Worm (Caenorhabditis elegans) whole organism, young adult: Measurements from ENCODE around the gene C06A8.8.

Experiments
- B0019.2 ChIP-seq: fragments of 200-800 bp; sonication (Bioruptor generic); conservative IDR thresholded peaks from 2 replicates; pipeline ENCODE4 v1.3.6; 2022; ENCODE audit warnings: missing genetic modification reagents, missing genetic modification characterization, missing compliant biosample characterization
- B0336.3 ChIP-seq: fragments of 200-800 bp; sonication (Bioruptor generic); IDR thresholded peaks from 2 replicates; pipeline ENCODE4 v1.3.6; 2022; ENCODE audit warnings: missing genetic modification characterization, missing compliant biosample characterization
- C06A6.2 ChIP-seq: fragments of 200-800 bp; sonication (Bioruptor generic); conservative IDR thresholded peaks from 2 replicates; pipeline ENCODE4 v1.3.6; 2022; ENCODE audit warnings: missing genetic modification characterization, missing compliant biosample characterization
- D2030.7 ChIP-seq: fragments of 200-800 bp; sonication (Bioruptor generic); IDR thresholded peaks from 2 replicates; pipeline ENCODE4 v1.3.6; 2022; ENCODE audit warnings: missing genetic modification reagents, missing genetic modification characterization, missing compliant biosample characterization
- F23B12.7 ChIP-seq: sonication (generic microtip); optimal IDR thresholded peaks from 2 replicates; lab custom pipeline; 2017; ENCODE audit warnings: missing genetic modification characterization, mild to moderate bottlenecking, missing compliant biosample characterization, antibody characterized with exemption, moderate library complexity; ENCODE audit not compliant: insufficient read depth
- F37B4.10 ChIP-seq: fragments of 200-800 bp; sonication (Bioruptor generic); IDR thresholded peaks from 2 replicates; pipeline ENCODE4 v1.3.6; 2022; ENCODE audit warnings: missing genetic modification characterization, missing compliant biosample characterization
- F39B2.1 ChIP-seq: fragments of 200-800 bp; sonication (Bioruptor generic); IDR thresholded peaks from 2 replicates; pipeline ENCODE4 v1.3.6; 2022; ENCODE audit warnings: missing genetic modification reagents, missing genetic modification characterization, missing compliant biosample characterization
- F49E8.2 ChIP-seq: sonication (generic microtip); optimal IDR thresholded peaks from 3 replicates; lab custom pipeline; 2017; ENCODE audit warnings: missing genetic modification characterization, mild to moderate bottlenecking, missing compliant biosample characterization, antibody characterized with exemption, moderate library complexity; ENCODE audit not compliant: insufficient read depth
- F52B5.7 ChIP-seq: sonication (generic microtip); optimal IDR thresholded peaks from 2 replicates; lab custom pipeline; 2016; ENCODE audit warnings: mild to moderate bottlenecking, missing genetic modification characterization, missing compliant biosample characterization
- F57C9.4 ChIP-seq: sonication (generic microtip); optimal IDR thresholded peaks from 2 replicates; lab custom pipeline; 2017; ENCODE audit warnings: mild to moderate bottlenecking, missing genetic modification characterization, missing compliant biosample characterization
- K12H6.12 ChIP-seq: fragments of 200-800 bp; sonication (Bioruptor generic); optimal IDR thresholded peaks from 2 replicates; lab custom pipeline; 2018; ENCODE audit warnings: mild to moderate bottlenecking, missing genetic modification characterization, missing compliant biosample characterization
- T07F8.4 ChIP-seq: sonication (generic microtip); optimal IDR thresholded peaks from 2 replicates; lab custom pipeline; 2016; ENCODE audit warnings: mild to moderate bottlenecking, missing genetic modification characterization, moderate library complexity, missing compliant biosample characterization
- Y56A3A.18 ChIP-seq: fragments of 200-800 bp; sonication (Bioruptor generic); IDR thresholded peaks from 2 replicates; pipeline ENCODE4 v1.3.6; 2022; ENCODE audit warnings: missing genetic modification reagents, missing genetic modification characterization, missing compliant biosample characterization
- Y79H2A.3 ChIP-seq: fragments of 200-800 bp; sonication (Bioruptor generic); conservative IDR thresholded peaks from 2 replicates; pipeline ENCODE4 v1.3.6; 2022; ENCODE audit warnings: missing genetic modification reagents, missing genetic modification characterization, missing compliant biosample characterization
- ZK185.1 ChIP-seq: sonication (generic microtip); optimal IDR thresholded peaks from 2 replicates; lab custom pipeline; 2016; ENCODE audit warnings: mild to moderate bottlenecking, missing genetic modification characterization, missing compliant biosample characterization; ENCODE audit not compliant: poor library complexity, severe bottlenecking
- athp-1 ChIP-seq: sonication (generic microtip); optimal IDR thresholded peaks from 2 replicates; lab custom pipeline; 2017; ENCODE audit warnings: mild to moderate bottlenecking, missing genetic modification characterization, missing compliant biosample characterization
- dpl-1 ChIP-seq: fragments of 150-350 bp; optimal IDR thresholded peaks from 2 replicates; lab custom pipeline; 2014; ENCODE audit warnings: missing biosample characterization, missing genetic modification reagents, missing genetic modification characterization
- ets-4 ChIP-seq: fragments of 200-800 bp; sonication (Bioruptor generic); optimal IDR thresholded peaks from 2 replicates; lab custom pipeline; 2018; ENCODE audit warnings: mild to moderate bottlenecking, missing genetic modification characterization, missing compliant biosample characterization
- him-1 ChIP-seq: sonication (generic microtip); optimal IDR thresholded peaks from 2 replicates; lab custom pipeline; 2016; ENCODE audit warnings: missing genotype, missing genetic modification reagents, missing genetic modification characterization, missing compliant biosample characterization
- hlh-12 ChIP-seq: sonication (generic microtip); optimal IDR thresholded peaks from 2 replicates; lab custom pipeline; 2016; ENCODE audit warnings: missing genetic modification characterization, missing compliant biosample characterization
- hlh-26 ChIP-seq: fragments of 200-800 bp; sonication (Bioruptor generic); conservative IDR thresholded peaks from 2 replicates; pipeline ENCODE4 v1.3.6; 2022; ENCODE audit warnings: missing genetic modification reagents, missing genetic modification characterization, missing compliant biosample characterization
- hmg-1.2 ChIP-seq: fragments of 200-800 bp; sonication (Bioruptor generic); IDR thresholded peaks from 2 replicates; pipeline ENCODE4 v1.3.6; 2022; ENCODE audit warnings: missing genetic modification reagents, missing genetic modification characterization, missing compliant biosample characterization
- hrde-1 ChIP-seq: sonication (generic microtip); optimal IDR thresholded peaks from 2 replicates; lab custom pipeline; 2016; ENCODE audit warnings: missing genetic modification characterization, mild to moderate bottlenecking, missing compliant biosample characterization, moderate library complexity, missing genotype, missing genetic modification reagents, borderline replicate concordance
- let-607 ChIP-seq, 2 experiments: fragments of 200-800 bp in 1 of 2; sonication (Bioruptor generic) in 1 of 2; sonication (generic microtip) in 1 of 2; optimal IDR thresholded peaks; 2 replicates each; lab custom pipeline; 2016 to 2018; ENCODE audit warnings: mild to moderate bottlenecking in 2 of 2, missing compliant biosample characterization in 2 of 2, missing genetic modification characterization in 2 of 2, moderate library complexity in 2 of 2, missing genotype in 1 of 2
- lin-26 ChIP-seq: fragments of 200-800 bp; sonication (Bioruptor generic); IDR thresholded peaks from 2 replicates; pipeline ENCODE4 v1.3.6; 2022; ENCODE audit warnings: missing genetic modification reagents, missing genetic modification characterization, missing compliant biosample characterization
- lin-54 ChIP-seq: fragments of 200-800 bp; sonication (Bioruptor generic); optimal IDR thresholded peaks from 2 replicates; lab custom pipeline; 2018; ENCODE audit warnings: mild to moderate bottlenecking, missing genetic modification characterization, missing compliant biosample characterization
- madf-10 ChIP-seq: sonication (generic microtip); optimal IDR thresholded peaks from 2 replicates; lab custom pipeline; 2016; ENCODE audit warnings: mild to moderate bottlenecking, missing genetic modification characterization, missing compliant biosample characterization
- mcd-1 ChIP-seq: fragments of 200-800 bp; sonication (Bioruptor generic); IDR thresholded peaks from 2 replicates; pipeline ENCODE4 v1.3.6; 2022; ENCODE audit warnings: missing genetic modification reagents, missing genetic modification characterization, missing compliant biosample characterization
- mel-28 ChIP-seq: sonication (generic microtip); optimal IDR thresholded peaks from 2 replicates; lab custom pipeline; 2016; ENCODE audit warnings: borderline replicate concordance, mild to moderate bottlenecking, missing genetic modification characterization, missing compliant biosample characterization
- mxl-1 ChIP-seq: sonication (generic microtip); optimal IDR thresholded peaks from 2 replicates; lab custom pipeline; 2016; ENCODE audit warnings: missing genetic modification characterization, missing compliant biosample characterization
- nhr-179 ChIP-seq: sonication (generic microtip); optimal IDR thresholded peaks from 2 replicates; lab custom pipeline; 2016; ENCODE audit warnings: mild to moderate bottlenecking, missing genetic modification characterization, missing compliant biosample characterization
- rcor-1 ChIP-seq: fragments of 200-800 bp; sonication (Bioruptor generic); IDR thresholded peaks from 2 replicates; pipeline ENCODE4 v1.3.6; 2022; ENCODE audit warnings: missing genetic modification reagents, missing genetic modification characterization, missing compliant biosample characterization
- rec-8 ChIP-seq, 2 experiments: sonication (generic microtip); optimal IDR thresholded peaks; 2 replicates each; lab custom pipeline; 2016; ENCODE audit warnings: mild to moderate bottlenecking in 2 of 2, missing genetic modification characterization in 2 of 2, missing genetic modification reagents in 2 of 2, missing genotype in 2 of 2, missing biosample characterization in 1 of 2, missing compliant biosample characterization in 1 of 2, moderate library complexity in 1 of 2
- snpc-3.4 ChIP-seq: sonication (generic microtip); optimal IDR thresholded peaks from 2 replicates; lab custom pipeline; 2017; ENCODE audit warnings: missing genetic modification characterization, mild to moderate bottlenecking, missing compliant biosample characterization, antibody characterized with exemption, moderate library complexity, missing genotype, missing genetic modification reagents
- snpc-4 ChIP-seq, 5 experiments: fragments of 150-350 bp in 1 of 5; sonication (generic microtip) in 4 of 5; optimal IDR thresholded peaks; 2 replicates each; lab custom pipeline; 2014 to 2018; ENCODE audit warnings: missing genetic modification characterization in 5 of 5, missing biosample characterization in 3 of 5, antibody characterized with exemption in 2 of 5, mild to moderate bottlenecking in 2 of 5, missing compliant biosample characterization in 2 of 5, missing genotype in 2 of 5, moderate library complexity in 2 of 5, missing genetic modification reagents in 1 of 5
- tbx-9 ChIP-seq: sonication (generic microtip); optimal IDR thresholded peaks from 2 replicates; lab custom pipeline; 2016; ENCODE audit warnings: borderline replicate concordance, missing genetic modification characterization, inconsistent platforms, missing compliant biosample characterization
- zfh-2 ChIP-seq: fragments of 200-800 bp; sonication (Bioruptor generic); conservative IDR thresholded peaks from 2 replicates; pipeline ENCODE4 v1.3.6; 2022; ENCODE audit warnings: missing genetic modification reagents, missing genetic modification characterization, missing compliant biosample characterization
- ztf-25 ChIP-seq: fragments of 200-800 bp; sonication (Bioruptor generic); IDR thresholded peaks from 2 replicates; pipeline ENCODE4 v1.3.6; 2022; ENCODE audit warnings: missing genetic modification reagents, missing genetic modification characterization, missing compliant biosample characterization

C06A8.8 gene

ce11 chrII:7810869-7811543 lies 39.2 kb upstream of the C06A8.8 start, which contains the start of gene cki-1:
Gene cki-1 (plus strand): TSS chrII:7811240.
- TF ChIP-seq Y79H2A.3, result no peak
- no peak for TF ChIP-seq F37B4.10 (GFP tag; lab: Robert Waterston, UW)
- TF ChIP-seq zfh-2 (GFP tag; lab: Robert Waterston, UW), result peak; percentile 42; the same call in 1 of the 2 replicates
- no peak for TF ChIP-seq ztf-25 (GFP tag; lab: Robert Waterston, UW)

- TF ChIP-seq rec-8 (tag; optimal IDR thresholded peaks at IDR 0.05; lab: Kevin White, UChicago) (no peak), snpc-4 (GFP tag; optimal IDR thresholded peaks at IDR 0.05; lab: Kevin White, UChicago) (no peak), snpc-4 (tag; optimal IDR thresholded peaks at IDR 0.05; lab: Kevin White, UChicago) (no peak), F23B12.7 (no peak), madf-10 (tag; lab: Kevin White, UChicago) (no peak), ZK185.1 (tag; lab: Kevin White, UChicago) (no peak), F39B2.1 (no peak), hrde-1 (no peak), zfh-2 (GFP tag; lab: Robert Waterston, UW) (no peak), T07F8.4 (no peak), hmg-1.2 (no peak), Y79H2A.3 (no peak), rcor-1 (GFP tag; lab: Robert Waterston, UW) (no peak), Y56A3A.18 (GFP tag; lab: Robert Waterston, UW) (no peak), him-1 (tag; lab: Kevin White, UChicago) (no peak), C06A6.2 (GFP tag; lab: Robert Waterston, UW) (no peak), lin-26 (GFP tag; lab: Robert Waterston, UW) (no peak), F49E8.2 (tag; lab: Kevin White, UChicago) (no peak)
These were observed 38.5 kb upstream of the C06A8.8 start for ce11 chrII:7810162-7810868.

DNA sequence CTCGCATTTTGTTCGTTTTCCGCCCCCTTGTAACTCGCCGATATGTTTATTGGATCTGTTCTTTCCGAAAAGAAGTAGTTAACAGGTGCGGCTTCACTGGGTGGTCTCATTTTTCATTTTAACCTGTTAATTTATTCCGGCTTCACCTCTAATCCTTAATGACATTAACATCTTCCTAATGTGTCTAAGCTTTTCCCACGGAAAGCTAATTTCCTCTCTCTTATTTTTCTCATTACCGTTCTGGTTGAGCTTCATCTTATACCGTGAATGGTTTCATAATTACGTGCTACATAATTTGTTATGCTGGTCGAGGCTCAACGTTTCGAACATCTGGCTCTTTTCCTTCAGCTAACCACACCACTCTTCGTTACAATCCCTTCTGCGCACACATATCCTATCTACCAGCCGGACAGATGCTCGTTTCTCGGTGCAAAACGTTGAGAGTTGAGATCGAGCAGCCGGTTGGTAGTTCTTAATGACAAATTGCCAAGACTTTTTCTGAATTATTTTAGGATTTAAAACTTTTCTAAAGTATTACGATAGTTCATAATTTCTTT lies 37.6 kb upstream of the C06A8.8 start:
- TF ChIP-seq C06A6.2 (GFP tag; lab: Robert Waterston, UW) (no peak), mel-28 (tag; lab: Kevin White, UChicago) (no peak), snpc-3.4 (no peak), mxl-1 (tag; lab: Kevin White, UChicago) (no peak), B0019.2 (GFP tag; lab: Robert Waterston, UW) (no peak), ztf-25 (GFP tag; lab: Robert Waterston, UW) (no peak), Y79H2A.3 (no peak), nhr-179 (tag; lab: Kevin White, UChicago) (no peak)

DNA sequence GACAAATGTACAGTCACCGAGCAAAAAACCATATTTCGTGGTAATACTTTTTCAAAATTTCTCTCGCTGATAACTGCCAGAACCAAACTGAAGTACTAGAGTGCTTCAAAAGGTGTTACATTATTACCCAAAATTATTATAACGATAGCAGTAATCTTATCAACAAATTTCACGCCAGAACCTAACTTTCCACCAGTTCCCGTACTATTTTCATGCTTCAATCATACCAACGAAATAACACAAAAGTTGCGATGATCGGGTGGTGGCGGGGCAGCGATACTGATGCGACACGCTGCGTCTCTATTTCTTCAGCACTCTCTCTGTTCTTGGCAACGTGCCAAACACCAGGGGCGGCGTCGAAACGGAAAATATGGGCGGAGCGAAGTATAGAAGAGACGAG lies 37.1 kb upstream of the C06A8.8 start:
- no peak for TF ChIP-seq D2030.7
- TF ChIP-seq nhr-179 (tag; lab: Kevin White, UChicago), result no peak
- no peak for TF ChIP-seq athp-1 (tag; lab: Kevin White, UChicago)
- peak; percentile 69 for TF ChIP-seq ets-4 (GFP tag; lab: Kevin White, UChicago)
- TF ChIP-seq B0019.2 (GFP tag; lab: Robert Waterston, UW), result no peak
- no peak; the same call in none of the 2 replicates for TF ChIP-seq mcd-1 (GFP tag; lab: Robert Waterston, UW)
- TF ChIP-seq F52B5.7, result no peak
- TF ChIP-seq B0336.3, result peak; percentile 59; the same call in 1 of the 2 replicates
- no peak for TF ChIP-seq tbx-9 (tag; lab: Kevin White, UChicago)
- TF ChIP-seq lin-54 (GFP tag; lab: Kevin White, UChicago), result no peak
- TF ChIP-seq F57C9.4 (tag; lab: Kevin White, UChicago), result no peak
- no peak for TF ChIP-seq rec-8 (tag; optimal IDR thresholded peaks at IDR 0.05; lab: Kevin White, UChicago)
- TF ChIP-seq dpl-1 (GFP tag; lab: Kevin White, UChicago), result no peak
- TF ChIP-seq hlh-12, result no peak
- TF ChIP-seq K12H6.12 (tag; lab: Kevin White, UChicago), result no peak
- no peak for TF ChIP-seq snpc-4 (GFP tag; optimal IDR thresholded peaks at IDR 0.05; lab: Kevin White, UChicago)
- no peak for TF ChIP-seq snpc-4 (tag; optimal IDR thresholded peaks at IDR 0.05; lab: Kevin White, UChicago)
- TF ChIP-seq rcor-1 (GFP tag; lab: Robert Waterston, UW), result no peak
- TF ChIP-seq F37B4.10 (GFP tag; lab: Robert Waterston, UW), result no peak
- no peak for TF ChIP-seq hlh-26
- peak; percentile 59 to 61 for TF ChIP-seq let-607 (tag; optimal IDR thresholded peaks at IDR 0.05; lab: Kevin White, UChicago)
- no peak for TF ChIP-seq F23B12.7
